Worm (Caenorhabditis elegans): ENCODE results near the gene sru-38.

sru-38 gene

ce11 chrV:9801965-9802364, 33.9 kb downstream of the sru-38 start, which contains the start of gene F46B6.10:
F46B6.10 (minus strand) TSS chrV:9802065.
- TF ChIP-seq sea-1 (GFP tag; conservative IDR thresholded peaks at IDR 0.05) (no peak), tra-4 (tag; optimal IDR thresholded peaks at IDR 0.05) (no peak), ceh-13 (GFP tag; optimal IDR thresholded peaks at IDR 0.05) (no peak), hmbx-1 (tag; optimal IDR thresholded peaks at IDR 0.05) (no peak), aly-1 (tag; optimal IDR thresholded peaks at IDR 0.05) (no peak), tbx-11 (GFP tag; IDR thresholded peaks at IDR 0.05) (no peak), B0310.2 (tag; optimal IDR thresholded peaks at IDR 0.05) (no peak), hmg-4 (GFP tag; optimal IDR thresholded peaks at IDR 0.05) (no peak), pes-1 (GFP tag; IDR thresholded peaks at IDR 0.05) (no peak), scrt-1 (GFP tag; IDR thresholded peaks at IDR 0.05) (no peak), F13C5.2 (tag; optimal IDR thresholded peaks at IDR 0.05) (no peak), hnd-1 (tag; optimal IDR thresholded peaks at IDR 0.05) (no peak), tbx-37 (GFP tag; conservative IDR thresholded peaks at IDR 0.05) (no peak), ama-1 (optimal IDR thresholded peaks at IDR 0.05) (no peak), flt-1 (GFP tag; IDR thresholded peaks at IDR 0.05) (no peak), ets-7 (tag; optimal IDR thresholded peaks at IDR 0.05) (no peak)

- TF ChIP-seq ets-7 (tag; optimal IDR thresholded peaks at IDR 0.05): no peak
These were observed 36.8 kb downstream of the sru-38 start, which contains the start of gene F46B6.13 for ce11 chrV:9799076-9799475. F46B6.13 (minus strand) TSS chrV:9799176.

DNA sequence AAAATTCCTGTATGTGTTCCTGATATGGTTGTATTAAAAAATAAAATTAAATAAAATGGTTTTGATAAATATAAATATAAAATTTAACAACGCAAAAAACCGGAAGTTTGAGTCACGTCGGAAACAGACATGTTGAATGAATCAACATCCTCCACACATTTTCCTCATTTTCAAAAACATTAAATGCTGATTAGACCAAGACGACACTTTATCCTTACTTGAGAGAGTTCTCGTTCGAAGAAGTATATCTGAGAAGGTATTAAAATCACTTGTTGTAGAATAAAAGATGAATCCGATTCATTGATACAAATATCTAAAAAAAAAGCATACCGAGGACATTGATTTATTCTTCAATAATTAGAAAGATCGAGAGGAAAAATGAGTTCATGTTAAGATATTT, 37.6 kb downstream of the sru-38 start:
- TF ChIP-seq pes-1 (GFP tag; IDR thresholded peaks at IDR 0.05): no peak
- no peak for TF ChIP-seq hmbx-1 (tag; optimal IDR thresholded peaks at IDR 0.05)
- no peak for TF ChIP-seq ceh-36 (tag; optimal IDR thresholded peaks at IDR 0.05)
- no peak for TF ChIP-seq ceh-13 (GFP tag; optimal IDR thresholded peaks at IDR 0.05)
- TF ChIP-seq hmg-4 (GFP tag; optimal IDR thresholded peaks at IDR 0.05): no peak

- TF ChIP-seq pes-1 (GFP tag; IDR thresholded peaks at IDR 0.05): no peak
- TF ChIP-seq aly-1 (tag; optimal IDR thresholded peaks at IDR 0.05): no peak
- TF ChIP-seq F13C5.2 (tag; optimal IDR thresholded peaks at IDR 0.05): no peak
- TF ChIP-seq hmg-4 (GFP tag; optimal IDR thresholded peaks at IDR 0.05): no peak
- no peak for TF ChIP-seq ceh-13 (GFP tag; optimal IDR thresholded peaks at IDR 0.05)
- TF ChIP-seq sea-1 (GFP tag; conservative IDR thresholded peaks at IDR 0.05): no peak
- TF ChIP-seq tra-4 (tag; optimal IDR thresholded peaks at IDR 0.05): no peak
These were observed 39.3 kb downstream of the sru-38 start, which contains the start of gene F46B6.9 for ce11 chrV:9796562-9796961. F46B6.9 (plus strand) TSS chrV:9796862.

DNA sequence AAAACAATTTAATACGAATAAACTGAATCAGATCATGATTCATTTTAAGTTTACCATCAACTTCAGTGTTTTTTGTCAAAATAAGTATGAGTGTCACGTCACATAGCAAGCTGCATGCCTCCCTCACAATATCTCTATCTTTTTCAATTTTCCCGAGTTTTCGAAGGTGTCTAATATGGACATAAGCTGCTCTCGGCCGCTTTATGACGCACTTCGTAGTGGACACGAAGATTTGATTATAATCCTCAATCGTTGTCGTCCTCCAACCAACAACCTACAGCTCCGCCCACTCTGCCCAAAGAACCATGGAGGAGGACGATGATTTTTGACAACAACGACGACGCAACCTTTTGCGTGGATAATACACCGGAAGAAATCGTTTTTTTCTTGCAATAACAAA, 39.8 kb downstream of the sru-38 start:
- TF ChIP-seq tra-4 (tag; optimal IDR thresholded peaks at IDR 0.05) (no peak), hnd-1 (tag; optimal IDR thresholded peaks at IDR 0.05) (no peak), tbx-11 (GFP tag; IDR thresholded peaks at IDR 0.05) (no peak), pes-1 (GFP tag; IDR thresholded peaks at IDR 0.05) (no peak), scrt-1 (GFP tag; IDR thresholded peaks at IDR 0.05) (no peak)

DNA sequence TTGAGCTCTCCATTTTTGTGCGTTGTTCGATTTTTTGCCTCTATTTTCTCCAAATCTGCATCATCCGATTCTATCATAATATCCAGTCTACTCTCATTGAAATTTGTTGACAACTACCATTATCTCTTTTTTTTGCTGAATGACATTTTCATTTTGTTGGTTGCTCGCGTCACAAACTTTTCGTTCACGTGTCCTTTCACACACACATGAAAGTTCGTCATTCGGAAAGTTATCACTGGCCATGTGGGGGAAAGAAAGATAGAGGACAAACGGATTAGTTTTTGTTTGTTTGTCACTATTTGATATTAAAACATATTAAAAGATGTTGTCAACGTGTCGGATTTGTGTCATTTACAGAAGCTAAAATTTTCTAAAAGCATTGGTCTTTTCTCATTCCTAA, 40.8 kb downstream of the sru-38 start:
- TF ChIP-seq ama-1 (optimal IDR thresholded peaks at IDR 0.05) (no peak), aly-1 (tag; optimal IDR thresholded peaks at IDR 0.05) (no peak), tbx-37 (GFP tag; conservative IDR thresholded peaks at IDR 0.05) (no peak), B0310.2 (tag; optimal IDR thresholded peaks at IDR 0.05) (no peak), tbx-11 (GFP tag; IDR thresholded peaks at IDR 0.05) (no peak), hmg-4 (GFP tag; optimal IDR thresholded peaks at IDR 0.05) (no peak), sea-1 (GFP tag; conservative IDR thresholded peaks at IDR 0.05) (no peak)

ce11 chrV:9791332-9791731, 44.5 kb downstream of the sru-38 start, which contains the start of gene lipl-2:
lipl-2 (plus strand) TSS chrV:9791567.
- TF ChIP-seq scrt-1 (GFP tag; IDR thresholded peaks at IDR 0.05) (no peak), aly-1 (tag; optimal IDR thresholded peaks at IDR 0.05) (no peak), hmg-4 (GFP tag; optimal IDR thresholded peaks at IDR 0.05) (no peak)

ce11 chrV:9789657-9790261, 46.1 kb downstream of the sru-38 start, which contains the start of gene ztf-7:
ztf-7 (minus strand) TSS chrV:9789707.
- TF ChIP-seq F13C5.2 (tag; optimal IDR thresholded peaks at IDR 0.05): peak; percentile 46
- no peak for TF ChIP-seq scrt-1 (GFP tag; IDR thresholded peaks at IDR 0.05)

ce11 chrV:9786721-9787131, 49.1 kb downstream of the sru-38 start, which contains the start of gene F46B6.6:
F46B6.6 (minus strand) TSS chrV:9786868.
- no peak for TF ChIP-seq hmg-4 (GFP tag; optimal IDR thresholded peaks at IDR 0.05)
- TF ChIP-seq hnd-1 (tag; optimal IDR thresholded peaks at IDR 0.05): no peak
- peak; percentile 44 for TF ChIP-seq ama-1 (optimal IDR thresholded peaks at IDR 0.05)
- no peak for TF ChIP-seq flt-1 (GFP tag; IDR thresholded peaks at IDR 0.05)
- TF ChIP-seq sea-1 (GFP tag; conservative IDR thresholded peaks at IDR 0.05): no peak

All from whole organism, early embryonic.